Fruit fly (Drosophila melanogaster): Measurements from ENCODE around the gene CG42759.

DNA sequence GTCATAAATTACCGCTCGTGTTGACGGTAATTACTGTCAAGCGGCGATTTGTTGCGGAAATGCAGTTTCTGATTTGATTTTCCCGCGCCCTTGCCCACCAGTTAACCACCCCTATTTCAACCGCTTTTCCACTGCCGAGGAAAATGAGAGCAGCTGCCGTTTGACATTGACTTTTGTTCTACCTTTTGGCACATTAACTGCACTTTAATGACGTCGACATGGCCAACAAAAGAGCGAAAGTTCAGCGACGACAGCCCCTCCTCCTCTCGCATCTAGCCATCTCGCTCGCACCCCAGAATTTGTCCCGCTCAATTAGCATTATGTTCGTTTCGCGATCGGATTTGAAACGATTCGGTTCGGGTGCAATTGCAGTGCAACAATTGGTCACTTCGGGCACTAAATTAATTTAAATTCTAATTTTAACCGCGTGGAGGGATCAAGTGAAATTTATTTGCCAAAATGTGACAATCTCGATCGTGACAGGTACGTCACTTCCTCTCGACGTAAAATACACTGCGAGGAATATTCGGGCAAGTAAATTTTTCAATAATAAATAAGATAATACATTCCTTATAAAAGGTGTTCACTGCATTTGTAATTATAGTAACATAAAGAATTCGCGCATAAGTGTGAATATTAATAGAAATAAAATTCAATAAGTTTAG is 31.6 kb upstream of the CG42759 start:
- TF ChIP-seq CG8478 (optimal IDR thresholded peaks at IDR 0.05) (no peak), pan (optimal IDR thresholded peaks at IDR 0.05) (no peak)

Data from whole organism.